Fruit fly (Drosophila melanogaster) whole organism, wandering third instar larva: ENCODE results near the gene Trm7-32.

ENCODE experiments used
- Abd-B ChIP-seq: fragments of >200 bp; optimal IDR thresholded peaks from 2 replicates; lab custom pipeline; 2017; ENCODE audit warnings: missing biosample characterization, missing genetic modification characterization
- CG32264 ChIP-seq: fragments of 200-800 bp; sonication (Bioruptor generic); optimal IDR thresholded peaks from 2 replicates; lab custom pipeline; 2016; ENCODE audit warnings: missing biosample characterization, missing genetic modification characterization
- CG9705 ChIP-seq: fragments of 200-800 bp; sonication (Bioruptor generic); optimal IDR thresholded peaks from 2 replicates; lab custom pipeline; 2018; ENCODE audit warnings: missing biosample characterization, mild to moderate bottlenecking, missing genetic modification characterization
- CrebA ChIP-seq: fragments of 200-800 bp; sonication (Bioruptor generic); optimal IDR thresholded peaks from 2 replicates; lab custom pipeline; 2016; ENCODE audit warnings: missing biosample characterization, mild to moderate bottlenecking, missing genetic modification characterization, borderline replicate concordance
- Dfd ChIP-seq: fragments of >200 bp; optimal IDR thresholded peaks from 2 replicates; lab custom pipeline; 2017; ENCODE audit warnings: missing biosample characterization, missing genetic modification characterization
- Dif ChIP-seq: fragments of 200-275, 200-300 bp; sonication (Bioruptor generic); optimal IDR thresholded peaks from 2 replicates; lab custom pipeline; 2018; ENCODE audit warnings: missing biosample characterization, missing genetic modification characterization; ENCODE audit not compliant: partially characterized antibody
- GATAd ChIP-seq: sonication (Bioruptor generic); optimal IDR thresholded peaks from 2 replicates; lab custom pipeline; 2016; ENCODE audit warnings: missing biosample characterization, missing genetic modification characterization
- HLH106 ChIP-seq: fragments of 200-800 bp; optimal IDR thresholded peaks from 3 replicates; lab custom pipeline; 2019; ENCODE audit warnings: missing biosample characterization, mild to moderate bottlenecking, missing genetic modification characterization, moderate library complexity
- Hnf4 ChIP-seq: fragments of 200-800 bp; sonication (Bioruptor generic); optimal IDR thresholded peaks from 2 replicates; lab custom pipeline; 2016; ENCODE audit warnings: missing biosample characterization, mild to moderate bottlenecking, missing genetic modification characterization
- Hr78 ChIP-seq: fragments of >200 bp; optimal IDR thresholded peaks from 2 replicates; lab custom pipeline; 2017; ENCODE audit warnings: missing biosample characterization, missing genetic modification characterization
- Hr83 ChIP-seq: fragments of 200-300 bp; sonication (Bioruptor generic); optimal IDR thresholded peaks from 2 replicates; lab custom pipeline; 2016; ENCODE audit warnings: missing biosample characterization, mild to moderate bottlenecking, missing genetic modification characterization, moderate library complexity; ENCODE audit not compliant: poor library complexity, severe bottlenecking
- Jra ChIP-seq: sonication (Bioruptor generic); optimal IDR thresholded peaks from 2 replicates; lab custom pipeline; 2016; ENCODE audit warnings: missing biosample characterization, missing genetic modification characterization
- Mio ChIP-seq: sonication (Bioruptor generic); optimal IDR thresholded peaks from 2 replicates; lab custom pipeline; 2016; ENCODE audit warnings: missing biosample characterization, missing genetic modification characterization
- Myc ChIP-seq: fragments of >200 bp; optimal IDR thresholded peaks from 2 replicates; lab custom pipeline; 2017
- N ChIP-seq: fragments of >200 bp; optimal IDR thresholded peaks from 2 replicates; lab custom pipeline; 2018; ENCODE audit warnings: missing biosample characterization, missing external identifiers, missing genetic modification characterization
- OdsH ChIP-seq: fragments of 200-800 bp; sonication (Bioruptor generic); optimal IDR thresholded peaks from 2 replicates; lab custom pipeline; 2016; ENCODE audit warnings: missing biosample characterization, mild to moderate bottlenecking, missing genetic modification characterization
- Rel ChIP-seq, 2 experiments: fragments of 200-800 bp; sonication (Bioruptor generic) in 1 of 2; optimal IDR thresholded peaks; 2 replicates in 1 of 2; 3 replicates in 1 of 2; lab custom pipeline; 2016 to 2019; ENCODE audit warnings: mild to moderate bottlenecking in 2 of 2, missing biosample characterization in 2 of 2, missing genetic modification characterization in 2 of 2, moderate library complexity in 1 of 2
- Sp1 ChIP-seq: fragments of 200-800 bp; sonication (Bioruptor generic); optimal IDR thresholded peaks from 3 replicates; lab custom pipeline; 2019; ENCODE audit warnings: missing biosample characterization, mild to moderate bottlenecking, missing genetic modification characterization, moderate library complexity
- Vsx2 ChIP-seq: fragments of 200-300, 225-300 bp; sonication (Bioruptor generic); optimal IDR thresholded peaks from 2 replicates; lab custom pipeline; 2018; ENCODE audit warnings: missing biosample characterization, missing genetic modification characterization; ENCODE audit not compliant: partially characterized antibody
- br ChIP-seq: fragments of 200-800 bp; sonication (Bioruptor generic); optimal IDR thresholded peaks from 2 replicates; lab custom pipeline; 2016; ENCODE audit warnings: missing biosample characterization, missing genetic modification characterization
- brk ChIP-seq: fragments of 200-800 bp; sonication (Bioruptor generic); optimal IDR thresholded peaks from 2 replicates; lab custom pipeline; 2016; ENCODE audit warnings: missing biosample characterization, mild to moderate bottlenecking, missing genetic modification characterization
- dl ChIP-seq, 2 experiments: fragments of 175-275, 200-275 bp in 1 of 2; fragments of 200-275 bp in 1 of 2; sonication (Bioruptor generic); optimal IDR thresholded peaks; lab custom pipeline; 2018; ENCODE audit warnings: mild to moderate bottlenecking in 2 of 2, missing biosample characterization in 2 of 2, missing genetic modification characterization in 2 of 2, moderate library complexity in 2 of 2; ENCODE audit not compliant: partially characterized antibody in 2 of 2, insufficient read depth in 1 of 2
- dmrt93B ChIP-seq: fragments of 200-800 bp; sonication (Bioruptor generic); optimal IDR thresholded peaks from 2 replicates; lab custom pipeline; 2018; ENCODE audit warnings: missing biosample characterization, mild to moderate bottlenecking, missing genetic modification characterization
- dsf ChIP-seq: sonication (Bioruptor generic); optimal IDR thresholded peaks from 2 replicates; lab custom pipeline; 2016; ENCODE audit warnings: missing biosample characterization, missing genetic modification characterization, borderline replicate concordance
- ey ChIP-seq: fragments of 200-800 bp; sonication (Bioruptor generic); optimal IDR thresholded peaks from 2 replicates; lab custom pipeline; 2016; ENCODE audit warnings: missing biosample characterization, missing genetic modification characterization
- foxo ChIP-seq, 2 experiments: fragments of 200-800 bp; sonication (Bioruptor generic); optimal IDR thresholded peaks; 2 replicates in 1 of 2; 3 replicates in 1 of 2; lab custom pipeline; 2016 to 2017; ENCODE audit warnings: missing biosample characterization in 2 of 2, missing genetic modification characterization in 2 of 2
- fru ChIP-seq: fragments of 200-800 bp; sonication (Bioruptor generic); optimal IDR thresholded peaks from 3 replicates; lab custom pipeline; 2016; ENCODE audit warnings: missing biosample characterization, mild to moderate bottlenecking, missing genetic modification characterization
- h ChIP-seq: fragments of 200-800 bp; sonication (Bioruptor generic); optimal IDR thresholded peaks from 3 replicates; lab custom pipeline; 2016; ENCODE audit warnings: missing biosample characterization, mild to moderate bottlenecking, missing genetic modification characterization
- jim ChIP-seq: fragments of 175-275, 200-325 bp; sonication (Bioruptor generic); optimal IDR thresholded peaks from 2 replicates; lab custom pipeline; 2016; ENCODE audit warnings: missing biosample characterization, mild to moderate bottlenecking, missing genetic modification characterization
- lola ChIP-seq: fragments of >200 bp; optimal IDR thresholded peaks from 2 replicates; lab custom pipeline; 2017; ENCODE audit warnings: missing biosample characterization, missing genetic modification characterization
- pan ChIP-seq: fragments of >200 bp; optimal IDR thresholded peaks from 2 replicates; lab custom pipeline; 2017
- psq ChIP-seq: fragments of 200-800 bp; sonication (Bioruptor generic); optimal IDR thresholded peaks from 3 replicates; lab custom pipeline; 2017; ENCODE audit warnings: missing biosample characterization, mild to moderate bottlenecking, missing genetic modification characterization, moderate library complexity
- rgr ChIP-seq: fragments of 200-800 bp; sonication (Bioruptor generic); optimal IDR thresholded peaks from 3 replicates; lab custom pipeline; 2016; ENCODE audit warnings: missing biosample characterization, mild to moderate bottlenecking, missing genetic modification characterization
- sage ChIP-seq: fragments of 200-800 bp; sonication (Bioruptor generic); optimal IDR thresholded peaks from 2 replicates; lab custom pipeline; 2016; ENCODE audit warnings: missing biosample characterization, mild to moderate bottlenecking, missing genetic modification characterization
- sv ChIP-seq: fragments of 200-800 bp; sonication (Bioruptor generic); optimal IDR thresholded peaks from 3 replicates; lab custom pipeline; 2016; ENCODE audit warnings: missing biosample characterization, missing genetic modification characterization
- tai ChIP-seq: sonication (Bioruptor generic); optimal IDR thresholded peaks from 2 replicates; lab custom pipeline; 2016; ENCODE audit warnings: missing biosample characterization, missing genetic modification characterization
- usp ChIP-seq: fragments of >200 bp; optimal IDR thresholded peaks from 2 replicates; lab custom pipeline; 2017; ENCODE audit warnings: missing biosample characterization, missing genetic modification characterization
- woc ChIP-seq: sonication (Bioruptor generic); optimal IDR thresholded peaks from 2 replicates; lab custom pipeline; 2016; ENCODE audit warnings: missing biosample characterization, mild to moderate bottlenecking, missing genetic modification characterization

Trm7-32 gene

dm6 chr3R:17016193-17016592 lies 24.3 kb upstream of the Trm7-32 start:
- TF ChIP-seq foxo (GFP tag; optimal IDR thresholded peaks at IDR 0.05; lab: Kevin White, UChicago) (no peak), OdsH (GFP tag; lab: Kevin White, UChicago) (no peak), Vsx2 (no peak), dmrt93B (GFP tag; lab: Kevin White, UChicago) (no peak), Dfd (GFP tag; lab: Kevin White, UChicago) (no peak), Hr78 (no peak), rgr (GFP tag; lab: Kevin White, UChicago) (no peak), Sp1 (GFP tag; lab: Kevin White, UChicago) (no peak), Mio (GFP tag; lab: Kevin White, UChicago) (no peak), CG32264 (no peak), jim (no peak), N (GFP tag; lab: Kevin White, UChicago) (no peak), HLH106 (tag; lab: Kevin White, UChicago) (no peak), Rel (GFP tag; optimal IDR thresholded peaks at IDR 0.05; lab: Kevin White, UChicago) (no peak), Rel (tag; optimal IDR thresholded peaks at IDR 0.05; lab: Kevin White, UChicago) (no peak), br (GFP tag; lab: Kevin White, UChicago) (no peak), woc (GFP tag; lab: Kevin White, UChicago) (no peak), Jra (GFP tag; lab: Kevin White, UChicago) (no peak), psq (GFP tag; lab: Kevin White, UChicago) (no peak)

- no peak for TF ChIP-seq pan (lab: Kevin White, UChicago)
- TF ChIP-seq Rel (GFP tag; optimal IDR thresholded peaks at IDR 0.05; lab: Kevin White, UChicago), result no peak
- TF ChIP-seq Rel (tag; optimal IDR thresholded peaks at IDR 0.05; lab: Kevin White, UChicago), result peak; percentile 39
- no peak for TF ChIP-seq Hr78
Measured at dm6 chr3R:17018902-17019527, 21.5 kb upstream of the Trm7-32 start.

- TF ChIP-seq Hr78 (no peak), psq (GFP tag; lab: Kevin White, UChicago) (no peak), Vsx2 (no peak), lola (GFP tag; lab: Kevin White, UChicago) (no peak), Myc (lab: Kevin White, UChicago) (no peak), ey (GFP tag; lab: Kevin White, UChicago) (no peak), dsf (GFP tag; lab: Kevin White, UChicago) (no peak), Dif (GFP tag; lab: Kevin White, UChicago) (no peak), brk (no peak), woc (GFP tag; lab: Kevin White, UChicago) (no peak), Mio (GFP tag; lab: Kevin White, UChicago) (no peak), usp (GFP tag; lab: Kevin White, UChicago) (no peak), sage (GFP tag; lab: Kevin White, UChicago) (peak; percentile 34), CG9705 (GFP tag; lab: Kevin White, UChicago) (peak; percentile 65), pan (lab: Kevin White, UChicago) (no peak), tai (GFP tag; lab: Kevin White, UChicago) (no peak), br (GFP tag; lab: Kevin White, UChicago) (peak; percentile 29), foxo (GFP tag; optimal IDR thresholded peaks at IDR 0.05; lab: Kevin White, UChicago) (peak in 1 of 2 experiments; percentile 37), Jra (GFP tag; lab: Kevin White, UChicago) (no peak), Hr83 (peak; percentile 46), CrebA (GFP tag; lab: Kevin White, UChicago) (peak; percentile 32), h (GFP tag; lab: Kevin White, UChicago) (peak; percentile 57), Hnf4 (GFP tag; lab: Kevin White, UChicago) (peak; percentile 38), jim (no peak), Rel (GFP tag; optimal IDR thresholded peaks at IDR 0.05; lab: Kevin White, UChicago) (no peak), Rel (tag; optimal IDR thresholded peaks at IDR 0.05; lab: Kevin White, UChicago) (no peak), GATAd (GFP tag; lab: Kevin White, UChicago) (no peak), N (GFP tag; lab: Kevin White, UChicago) (no peak), Sp1 (GFP tag; lab: Kevin White, UChicago) (peak; percentile 66), Abd-B (GFP tag; lab: Kevin White, UChicago) (no peak), HLH106 (tag; lab: Kevin White, UChicago) (peak; percentile 54), dmrt93B (GFP tag; lab: Kevin White, UChicago) (peak; percentile 63), fru (GFP tag; lab: Kevin White, UChicago) (no peak), OdsH (GFP tag; lab: Kevin White, UChicago) (peak; percentile 53), Dfd (GFP tag; lab: Kevin White, UChicago) (no peak), CG32264 (no peak), sv (GFP tag; lab: Kevin White, UChicago) (peak; percentile 15), dl (GFP tag; optimal IDR thresholded peaks at IDR 0.05; lab: Kevin White, UChicago; ENCODE audit: insufficient read depth in 1 of 2, partially characterized antibody in 2 of 2) (no peak), rgr (GFP tag; lab: Kevin White, UChicago) (no peak)
Measured at dm6 chr3R:17020956-17021355, 19.5 kb upstream of the Trm7-32 start, which contains the start of gene Adsl. TSS of gene Adsl (minus strand) at chr3R:17021120.
